Worm (Caenorhabditis elegans) whole organism, dauer: ENCODE results near the gene lpr-7.

Source experiments
- unc-62 ChIP-seq: sonication (generic microtip); optimal IDR thresholded peaks from 2 replicates; lab custom pipeline; 2017; ENCODE audit warnings: missing biosample characterization, missing genetic modification reagents, missing genetic modification characterization

lpr-7 gene

ce11 chrX:666125-666524, 10.1 kb downstream of the lpr-7 start, which contains the start of gene T19D7.5:
Gene T19D7.5, minus strand, starts transcription at chrX:666225.
- TF ChIP-seq unc-62 (GFP tag; lab: Kevin White, UChicago), result no peak

- no peak for TF ChIP-seq unc-62 (GFP tag; lab: Kevin White, UChicago)
Measured at ce11 chrX:670603-671002, 14.6 kb downstream of the lpr-7 start, which contains the start of gene T19D7.6. Gene T19D7.6, minus strand, starts transcription at chrX:670800.

- TF ChIP-seq unc-62 (GFP tag; lab: Kevin White, UChicago), result no peak
Measured at ce11 chrX:671807-672206, 15.8 kb downstream of the lpr-7 start, which contains the start of gene lgc-32. Gene lgc-32, plus strand, starts transcription at chrX:672107.

- TF ChIP-seq unc-62 (GFP tag; lab: Kevin White, UChicago), result no peak
Measured at ce11 chrX:680920-681319, 24.9 kb downstream of the lpr-7 start, which contains the start of gene T19D7.7. Gene T19D7.7, minus strand, starts transcription at chrX:681020.

ce11 chrX:681413-681812, 25.4 kb downstream of the lpr-7 start:
- TF ChIP-seq unc-62 (GFP tag; lab: Kevin White, UChicago), result no peak

- TF ChIP-seq unc-62 (GFP tag; lab: Kevin White, UChicago), result no peak
Measured at ce11 chrX:682691-683090, 26.7 kb downstream of the lpr-7 start, which contains the start of gene Y9C12A.1. Gene Y9C12A.1, minus strand, starts transcription at chrX:682791.

ce11 chrX:688602-689001, 32.6 kb downstream of the lpr-7 start:
- no peak for TF ChIP-seq unc-62 (GFP tag; lab: Kevin White, UChicago)

ce11 chrX:691613-692012, 35.6 kb downstream of the lpr-7 start, which contains the start of gene ncam-1:
Gene ncam-1, plus strand, starts transcription at chrX:691913.
- no peak for TF ChIP-seq unc-62 (GFP tag; lab: Kevin White, UChicago)

ce11 chrX:696253-696652, 40.3 kb downstream of the lpr-7 start:
- no peak for TF ChIP-seq unc-62 (GFP tag; lab: Kevin White, UChicago)

- TF ChIP-seq unc-62 (GFP tag; lab: Kevin White, UChicago), result no peak
Measured at ce11 chrX:706490-706889, 50.5 kb downstream of the lpr-7 start, which contains the start of gene M02A10.1. Gene M02A10.1, plus strand, starts transcription at chrX:706790.
